Fruit fly (Drosophila melanogaster): ENCODE measurements around the gene CG14634.
A peak's percentile ranks its signal among the peaks of the same experiment; 100 is the strongest.

The CG14634 gene

DNA sequence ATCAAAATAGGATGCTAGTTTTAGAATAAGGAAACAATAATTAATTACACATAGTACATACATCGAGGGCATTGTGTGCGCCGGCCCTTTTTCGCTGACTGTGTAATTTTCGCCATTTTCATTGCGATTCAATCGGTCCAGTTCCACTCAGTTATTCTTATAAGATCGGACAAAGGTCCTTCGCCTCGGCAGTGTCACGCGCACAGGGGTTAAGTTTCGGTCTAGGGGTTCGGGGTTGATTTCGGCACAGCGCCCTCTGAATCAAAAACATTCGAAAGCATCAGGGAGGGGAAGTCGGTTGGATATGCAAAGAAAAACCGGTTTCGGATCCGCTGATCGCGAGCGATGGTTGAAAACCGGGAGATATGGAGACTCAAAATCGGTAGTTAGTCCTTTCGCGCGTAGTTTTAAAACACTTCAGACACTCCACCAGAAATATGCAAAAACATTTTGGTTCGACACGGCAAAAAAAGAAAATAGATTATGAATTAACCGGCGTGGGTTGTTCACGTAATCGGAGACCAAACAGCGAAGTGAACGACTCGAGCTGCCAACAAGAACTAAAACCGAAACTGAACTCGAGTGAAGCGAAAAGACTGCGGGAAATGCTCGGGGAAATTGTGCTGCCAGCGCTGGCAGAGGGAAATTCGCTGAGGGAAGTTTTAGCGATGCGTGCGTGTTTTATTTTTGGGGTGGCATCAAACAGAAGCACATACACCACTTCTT, 26.3 kb upstream of the CG14634 start (continued):
- 0 out of 2 replicates have a peak, but pooled peaks have one; percentile 14 for TF ChIP-seq bbx (GFP tag; IDR thresholded peaks at IDR 0.05; ENCODE audit: partially characterized antibody)
- no peak for TF ChIP-seq zfh2 (GFP tag; optimal IDR thresholded peaks at IDR 0.05)
- TF ChIP-seq CG10267 (tag; optimal IDR thresholded peaks at IDR 0.05) = no peak

DNA sequence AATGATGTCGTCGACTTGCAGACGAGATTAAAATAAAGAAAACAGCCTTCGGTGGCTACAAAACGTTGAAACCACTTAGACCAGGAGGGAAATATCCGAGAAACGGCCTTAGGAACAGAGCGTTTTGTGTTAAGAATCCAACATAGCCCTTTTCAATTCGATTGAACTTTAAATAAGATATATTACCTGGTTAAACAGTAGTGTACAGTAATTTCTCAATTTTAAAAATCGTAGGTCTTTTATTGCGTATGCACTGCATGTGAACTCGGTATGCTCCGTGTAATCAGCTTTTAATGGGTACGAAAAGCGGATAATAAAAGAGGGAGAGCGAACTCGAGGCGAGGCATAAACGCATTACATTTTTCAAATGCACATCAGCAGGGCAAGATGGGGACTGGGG, 24.4 kb upstream of the CG14634 start:
- TF ChIP-seq tgo (GFP tag; IDR thresholded peaks at IDR 0.05) (0 out of 3 replicates have a peak, but pooled peaks have one; percentile 20), Mes4 (GFP tag; optimal IDR thresholded peaks at IDR 0.05) (no peak), Dp (GFP tag; optimal IDR thresholded peaks at IDR 0.05) (no peak), Ptx1 (GFP tag; IDR thresholded peaks at IDR 0.05) (0 out of 2 replicates have a peak, but pooled peaks have one; percentile 27), Oaz (GFP tag; IDR thresholded peaks at IDR 0.05) (no peak), CG14965 (GFP tag; optimal IDR thresholded peaks at IDR 0.05; ENCODE audit: borderline replicate concordance) (no peak), bsh (GFP tag; optimal IDR thresholded peaks at IDR 0.05) (peak in 1 of 2 experiments; percentile 43), E2f2 (GFP tag; IDR thresholded peaks at IDR 0.05) (no peak), Xrp1 (GFP tag; IDR thresholded peaks at IDR 0.05) (peak; percentile 42; the same call in 1 of the 2 replicates), CG17385 (GFP tag; optimal IDR thresholded peaks at IDR 0.05) (no peak), pzg (GFP tag; optimal IDR thresholded peaks at IDR 0.05) (no peak), CG18262 (tag; optimal IDR thresholded peaks at IDR 0.05) (peak; percentile 27), fu2 (GFP tag; optimal IDR thresholded peaks at IDR 0.05) (no peak), Hmx (GFP tag; optimal IDR thresholded peaks at IDR 0.05) (no peak), CG5180 (GFP tag; optimal IDR thresholded peaks at IDR 0.05) (no peak), CG11398 (GFP tag; optimal IDR thresholded peaks at IDR 0.05) (no peak), CG7271 (tag; optimal IDR thresholded peaks at IDR 0.05) (no peak), CG13123 (GFP tag; optimal IDR thresholded peaks at IDR 0.05) (no peak), Sox102F (GFP tag; optimal IDR thresholded peaks at IDR 0.05) (peak; percentile 44), CG17359 (tag; optimal IDR thresholded peaks at IDR 0.05) (peak; percentile 33), croc (GFP tag; conservative IDR thresholded peaks at IDR 0.05) (no peak), Max (GFP tag; optimal IDR thresholded peaks at IDR 0.05) (no peak), vvl (GFP tag; IDR thresholded peaks at IDR 0.05) (no peak), CG2129 (GFP tag; IDR thresholded peaks at IDR 0.05; ENCODE audit: partially characterized antibody) (no peak), sima (GFP tag; optimal IDR thresholded peaks at IDR 0.05) (no peak), HmgZ (tag; optimal IDR thresholded peaks at IDR 0.05) (no peak), sens (GFP tag) (peak; percentile 67), CG2199 (GFP tag; IDR thresholded peaks at IDR 0.05) (no peak), C15 (GFP tag; IDR thresholded peaks at IDR 0.05) (no peak), nom (GFP tag; optimal IDR thresholded peaks at IDR 0.05) (no peak), Tbp (GFP tag; optimal IDR thresholded peaks at IDR 0.05) (no peak), CG10366 (GFP tag; IDR thresholded peaks at IDR 0.05) (0 out of 2 replicates have a peak, but pooled peaks have one; percentile 7), Blimp-1 (GFP tag; optimal IDR thresholded peaks at IDR 0.05) (peak; percentile 6), fd96Cb (tag; optimal IDR thresholded peaks at IDR 0.05) (peak; percentile 20), CG3407 (GFP tag; optimal IDR thresholded peaks at IDR 0.05) (no peak), pros (GFP tag; optimal IDR thresholded peaks at IDR 0.05) (no peak), CG6689 (GFP tag; IDR thresholded peaks at IDR 0.05) (0 out of 2 replicates have a peak, but pooled peaks have one; percentile 19), sisA (GFP tag; IDR thresholded peaks at IDR 0.05) (peak; percentile 16; the same call in 1 of the 2 replicates), CG1603 (tag; optimal IDR thresholded peaks at IDR 0.05) (peak; percentile 29), CG4282 (GFP tag; optimal IDR thresholded peaks at IDR 0.05) (no peak), CG3163 (GFP tag; optimal IDR thresholded peaks at IDR 0.05) (no peak), CG8089 (GFP tag; optimal IDR thresholded peaks at IDR 0.05) (no peak), ATbp (GFP tag; optimal IDR thresholded peaks at IDR 0.05) (no peak), maf-S (GFP tag; optimal IDR thresholded peaks at IDR 0.05) (no peak), Usf (GFP tag; optimal IDR thresholded peaks at IDR 0.05) (no peak)
